Fruit fly (Drosophila melanogaster) whole organism, adult: Measurements from ENCODE around the gene CG45413.

ENCODE experiments used
- CG11617 ChIP-seq: fragments of 200-800 bp; sonication (Bioruptor generic); optimal IDR thresholded peaks from 2 replicates; lab custom pipeline; 2017; ENCODE audit warnings: mild to moderate bottlenecking, missing biosample characterization, missing genetic modification reagents, missing genetic modification characterization
- CG14711 ChIP-seq: fragments of 200-800 bp; sonication (Bioruptor generic); optimal IDR thresholded peaks from 2 replicates; lab custom pipeline; 2018; ENCODE audit warnings: missing biosample characterization, mild to moderate bottlenecking, missing genetic modification characterization, moderate library complexity
- CG33017 ChIP-seq: fragments of 200-800 bp; sonication (Bioruptor generic); optimal IDR thresholded peaks from 2 replicates; lab custom pipeline; 2018; ENCODE audit warnings: missing biosample characterization, mild to moderate bottlenecking, missing genetic modification characterization, moderate library complexity
- CG5204 ChIP-seq: fragments of 200-800 bp; sonication (Bioruptor generic); optimal IDR thresholded peaks from 2 replicates; lab custom pipeline; 2016; ENCODE audit warnings: missing biosample characterization, missing genetic modification characterization
- CG7045 ChIP-seq: fragments of 200-800 bp; sonication (Bioruptor generic); optimal IDR thresholded peaks from 2 replicates; lab custom pipeline; 2017; ENCODE audit warnings: missing biosample characterization, mild to moderate bottlenecking, missing genetic modification characterization
- CG7101 ChIP-seq: fragments of 200-800 bp; sonication (Bioruptor generic); optimal IDR thresholded peaks from 2 replicates; lab custom pipeline; 2018; ENCODE audit warnings: missing biosample characterization, mild to moderate bottlenecking, missing genetic modification characterization, moderate library complexity
- Clk ChIP-seq: fragments of 200-800 bp; sonication (Bioruptor generic); optimal IDR thresholded peaks from 2 replicates; lab custom pipeline; 2017; ENCODE audit warnings: missing biosample characterization, missing genetic modification characterization
- Crg-1 ChIP-seq: fragments of 200-800 bp; sonication (Bioruptor generic); optimal IDR thresholded peaks from 2 replicates; lab custom pipeline; 2016; ENCODE audit warnings: missing biosample characterization, missing genetic modification characterization
- Mnt ChIP-seq: fragments of 200-800 bp; sonication (Bioruptor generic); optimal IDR thresholded peaks from 2 replicates; lab custom pipeline; 2016; ENCODE audit warnings: missing biosample characterization, mild to moderate bottlenecking, missing genetic modification characterization
- bab1 ChIP-seq: fragments of 200-800 bp; sonication (Bioruptor generic); optimal IDR thresholded peaks from 3 replicates; lab custom pipeline; 2019; ENCODE audit warnings: missing biosample characterization, mild to moderate bottlenecking, missing genetic modification characterization, moderate library complexity
- kay ChIP-seq: fragments of 200-800 bp; sonication (Bioruptor generic); peaks from one replicate; lab custom pipeline; 2016; ENCODE audit warnings: missing biosample characterization, missing genetic modification characterization, borderline replicate concordance
- ovo ChIP-seq: fragments of 200-800 bp; sonication (Bioruptor generic); optimal IDR thresholded peaks from 2 replicates; lab custom pipeline; 2016; ENCODE audit warnings: missing biosample characterization, missing genetic modification characterization
- pad ChIP-seq: fragments of 200-800 bp; sonication (Bioruptor generic); optimal IDR thresholded peaks from 3 replicates; lab custom pipeline; 2017; ENCODE audit warnings: missing biosample characterization, missing genetic modification characterization, mild to moderate bottlenecking, moderate library complexity, missing genetic modification reagents
- tj ChIP-seq: fragments of 200-800 bp; sonication (Bioruptor generic); optimal IDR thresholded peaks from 3 replicates; lab custom pipeline; 2017; ENCODE audit warnings: missing biosample characterization, mild to moderate bottlenecking, missing genetic modification characterization, moderate library complexity

DNA sequence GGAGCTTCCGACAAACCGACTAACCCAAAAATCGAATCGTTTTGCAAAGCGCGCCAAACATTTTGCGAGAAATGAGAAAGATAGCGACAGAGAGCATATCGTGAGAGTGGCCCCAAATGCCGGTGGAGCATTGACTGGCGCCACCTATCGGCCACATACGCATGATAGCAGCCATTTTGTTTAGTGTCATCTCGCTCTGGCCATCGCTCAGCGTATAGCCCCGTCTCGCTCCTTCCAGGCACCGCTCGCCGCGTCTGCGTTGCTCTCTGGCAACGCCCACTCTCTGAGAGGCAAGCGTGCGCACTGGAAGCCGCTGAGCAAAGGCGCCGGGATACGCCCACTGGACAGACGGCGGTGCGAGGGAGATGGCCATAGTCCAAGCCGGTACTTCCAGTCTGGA lies 27.8 kb downstream of the CG45413 start:
- TF ChIP-seq kay (GFP tag; lab: Kevin White, UChicago), result no peak
- no peak for TF ChIP-seq CG7045
- no peak for TF ChIP-seq ovo (GFP tag; lab: Kevin White, UChicago)
- TF ChIP-seq CG14711 (tag; lab: Kevin White, UChicago), result no peak
- TF ChIP-seq CG5204 (GFP tag; lab: Kevin White, UChicago), result no peak
- TF ChIP-seq tj (GFP tag; lab: Kevin White, UChicago), result no peak
- no peak for TF ChIP-seq Clk (GFP tag; lab: Kevin White, UChicago)
- TF ChIP-seq Mnt (GFP tag; lab: Kevin White, UChicago), result no peak
- peak; percentile 44 for TF ChIP-seq pad (GFP tag; lab: Kevin White, UChicago)
- no peak for TF ChIP-seq CG11617
- peak; percentile 0 for TF ChIP-seq CG33017
- no peak for TF ChIP-seq Crg-1 (GFP tag; lab: Kevin White, UChicago)
- no peak for TF ChIP-seq CG7101
- TF ChIP-seq bab1 (GFP tag; lab: Kevin White, UChicago), result no peak
